Worm (Caenorhabditis elegans) whole organism, L4 larva: ENCODE results near the gene C50D2.1.
A peak's percentile ranks its signal among the peaks of the same experiment; 100 is the strongest.

Source experiments
- T20F7.1 ChIP-seq: fragments of 200-800 bp; sonication (Bioruptor generic); optimal IDR thresholded peaks from 2 replicates; lab custom pipeline; 2018; ENCODE audit warnings: mild to moderate bottlenecking, missing genetic modification characterization, missing compliant biosample characterization
- T26A8.4 ChIP-seq: fragments of 200-800 bp; sonication (Bioruptor generic); IDR thresholded peaks from 2 replicates; pipeline ENCODE4 v1.3.6; 2022; ENCODE audit warnings: missing genetic modification characterization, missing compliant biosample characterization
- Y5F2A.4 ChIP-seq: fragments of 200-800 bp; sonication (Bioruptor generic); optimal IDR thresholded peaks from 2 replicates; lab custom pipeline; 2018; ENCODE audit warnings: mild to moderate bottlenecking, missing genetic modification characterization, missing compliant biosample characterization
- aha-1 ChIP-seq: fragments of 150-350 bp; peaks from one replicate; lab custom pipeline; 2014; ENCODE audit warnings: missing biosample characterization, missing genetic modification characterization
- ceh-28 ChIP-seq: fragments of 150-350 bp; optimal IDR thresholded peaks from 2 replicates; lab custom pipeline; 2014; ENCODE audit warnings: missing biosample characterization, missing genetic modification reagents, missing genetic modification characterization
- ceh-32 ChIP-seq: sonication (generic microtip); optimal IDR thresholded peaks from 2 replicates; lab custom pipeline; 2016; ENCODE audit warnings: mild to moderate bottlenecking, missing genetic modification characterization, missing compliant biosample characterization; ENCODE audit not compliant: poor library complexity
- ces-1 ChIP-seq: fragments of 150-350 bp; sonication (generic microtip); optimal IDR thresholded peaks from 4 replicates; lab custom pipeline; 2014; ENCODE audit warnings: missing biosample characterization, missing genetic modification reagents, missing genetic modification characterization
- ctbp-1 ChIP-seq: fragments of 200-800 bp; sonication (Bioruptor generic); IDR thresholded peaks from 2 replicates; pipeline ENCODE4 v1.3.6; 2022; ENCODE audit warnings: missing genetic modification reagents, missing genetic modification characterization, missing compliant biosample characterization
- daf-12 ChIP-seq: fragments of 150-350 bp; optimal IDR thresholded peaks from 2 replicates; lab custom pipeline; 2014; ENCODE audit warnings: missing biosample characterization, missing genetic modification reagents, missing genetic modification characterization
- daf-16 ChIP-seq, 3 experiments: sonication (generic microtip); optimal IDR thresholded peaks; 2 replicates each; lab custom pipeline; 2016 to 2017; ENCODE audit warnings: missing genetic modification characterization in 3 of 3, missing genetic modification reagents in 3 of 3, mild to moderate bottlenecking in 2 of 3, missing compliant biosample characterization in 2 of 3, missing biosample characterization in 1 of 3, moderate library complexity in 1 of 3
- dmd-6 ChIP-seq: fragments of 200-800 bp; sonication (Bioruptor generic); IDR thresholded peaks from 2 replicates; pipeline ENCODE4 v1.3.6; 2022; ENCODE audit warnings: missing genetic modification reagents, missing genetic modification characterization, missing compliant biosample characterization
- dmd-9 ChIP-seq: fragments of 200-800 bp; sonication (Bioruptor generic); IDR thresholded peaks from 2 replicates; pipeline ENCODE4 v1.3.6; 2022; ENCODE audit warnings: missing genetic modification reagents, missing genetic modification characterization, missing compliant biosample characterization
- dpl-1 ChIP-seq: fragments of 150-350 bp; optimal IDR thresholded peaks from 2 replicates; lab custom pipeline; 2014; ENCODE audit warnings: missing biosample characterization, missing genetic modification reagents, missing genetic modification characterization
- duxl-1 ChIP-seq: sonication (generic microtip); optimal IDR thresholded peaks from 2 replicates; lab custom pipeline; 2016; ENCODE audit warnings: mild to moderate bottlenecking, missing genetic modification characterization, moderate library complexity, missing compliant biosample characterization; ENCODE audit not compliant: poor library complexity
- dve-1 ChIP-seq: sonication (generic microtip); optimal IDR thresholded peaks from 2 replicates; lab custom pipeline; 2017; ENCODE audit warnings: antibody characterized with exemption, mild to moderate bottlenecking, missing genetic modification characterization, missing compliant biosample characterization; ENCODE audit not compliant: insufficient read depth
- egl-43 ChIP-seq: fragments of 200-800 bp; sonication (Bioruptor generic); IDR thresholded peaks from 2 replicates; pipeline ENCODE4 v1.3.6; 2022; ENCODE audit warnings: missing genetic modification reagents, missing genetic modification characterization, missing compliant biosample characterization
- fos-1 ChIP-seq: fragments of 150-350 bp; optimal IDR thresholded peaks from 2 replicates; lab custom pipeline; 2014; ENCODE audit warnings: missing biosample characterization, missing genetic modification characterization
- hif-1 ChIP-seq, 2 experiments: sonication (generic microtip); optimal IDR thresholded peaks; 2 replicates each; lab custom pipeline; 2016 to 2017; ENCODE audit warnings: missing compliant biosample characterization in 2 of 2, missing genetic modification characterization in 2 of 2, missing genetic modification reagents in 2 of 2, missing genotype in 2 of 2, mild to moderate bottlenecking in 1 of 2
- hlh-11 ChIP-seq: fragments of 200-800 bp; sonication (Bioruptor generic); optimal IDR thresholded peaks from 2 replicates; lab custom pipeline; 2018; ENCODE audit warnings: mild to moderate bottlenecking, missing genetic modification characterization, missing compliant biosample characterization
- hlh-30 ChIP-seq: sonication (generic microtip); optimal IDR thresholded peaks from 2 replicates; lab custom pipeline; 2017; ENCODE audit warnings: antibody characterized with exemption, mild to moderate bottlenecking, missing genetic modification characterization, missing compliant biosample characterization; ENCODE audit not compliant: insufficient read depth
- hmg-1.1 ChIP-seq: fragments of 200-800 bp; sonication (Bioruptor generic); IDR thresholded peaks from 2 replicates; pipeline ENCODE4 v1.3.6; 2022; ENCODE audit warnings: missing genetic modification reagents, missing genetic modification characterization, missing compliant biosample characterization
- jun-1 ChIP-seq: fragments of 150-350 bp; optimal IDR thresholded peaks from 2 replicates; lab custom pipeline; 2014; ENCODE audit warnings: missing biosample characterization, missing genetic modification reagents, missing genetic modification characterization
- lin-15B ChIP-seq: fragments of 150-350 bp; sonication (generic microtip); optimal IDR thresholded peaks from 3 replicates; lab custom pipeline; 2014; ENCODE audit warnings: missing biosample characterization, missing genetic modification characterization
- lin-38 ChIP-seq: fragments of 200-800 bp; sonication (Bioruptor generic); IDR thresholded peaks from 2 replicates; pipeline ENCODE4 v1.3.6; 2022; ENCODE audit warnings: missing genetic modification reagents, missing genetic modification characterization, missing compliant biosample characterization
- lin-39 ChIP-seq: fragments of 150-350 bp; optimal IDR thresholded peaks from 2 replicates; lab custom pipeline; 2014; ENCODE audit warnings: missing biosample characterization, missing genetic modification reagents, missing genetic modification characterization
- lsy-2 ChIP-seq, 2 experiments: fragments of 150-350 bp in 1 of 2; sonication (generic microtip) in 1 of 2; optimal IDR thresholded peaks; 2 replicates each; lab custom pipeline; 2014 to 2017; ENCODE audit warnings: missing biosample characterization in 2 of 2, missing genetic modification characterization in 2 of 2
- madf-5 ChIP-seq, 2 experiments: fragments of 200-800 bp; sonication (Bioruptor generic); IDR thresholded peaks; 2 replicates each; pipeline ENCODE4 v1.3.6; 2022; ENCODE audit warnings: missing compliant biosample characterization in 2 of 2, missing genetic modification characterization in 2 of 2
- mdl-1 ChIP-seq, 2 experiments: fragments of 150-350 bp in 1 of 2; sonication (generic microtip) in 1 of 2; optimal IDR thresholded peaks; 2 replicates each; lab custom pipeline; 2014 to 2017; ENCODE audit warnings: missing biosample characterization in 2 of 2, missing genetic modification characterization in 2 of 2
- mdt-29 ChIP-seq: fragments of 200-800 bp; sonication (Bioruptor generic); IDR thresholded peaks from 2 replicates; pipeline ENCODE4 v1.3.6; 2022; ENCODE audit warnings: missing genetic modification reagents, missing genetic modification characterization, missing compliant biosample characterization
- mep-1 ChIP-seq: fragments of 150-350 bp; sonication (generic microtip); optimal IDR thresholded peaks from 3 replicates; lab custom pipeline; 2014; ENCODE audit warnings: missing biosample characterization, missing genetic modification characterization
- mes-2 ChIP-seq: sonication (generic microtip); optimal IDR thresholded peaks from 2 replicates; lab custom pipeline; 2016; ENCODE audit warnings: missing genotype, mild to moderate bottlenecking, missing genetic modification characterization, missing compliant biosample characterization; ENCODE audit not compliant: poor library complexity, severe bottlenecking
- mxl-2 ChIP-seq: fragments of 200-800 bp; sonication (Bioruptor generic); conservative IDR thresholded peaks from 2 replicates; pipeline ENCODE4 v1.3.6; 2022; ENCODE audit warnings: missing genetic modification reagents, missing genetic modification characterization, missing compliant biosample characterization
- nhr-102 ChIP-seq: sonication (generic microtip); optimal IDR thresholded peaks from 2 replicates; lab custom pipeline; 2016; ENCODE audit warnings: mild to moderate bottlenecking, missing genetic modification characterization, moderate library complexity, missing compliant biosample characterization
- nhr-28 ChIP-seq: fragments of 150-350 bp; optimal IDR thresholded peaks from 2 replicates; lab custom pipeline; 2014; ENCODE audit warnings: missing biosample characterization, missing genetic modification characterization
- nhr-76 ChIP-seq: fragments of 150-350 bp; optimal IDR thresholded peaks from 2 replicates; lab custom pipeline; 2014; ENCODE audit warnings: missing biosample characterization, missing genetic modification characterization
- nhr-77 ChIP-seq: fragments of 150-350 bp; optimal IDR thresholded peaks from 2 replicates; lab custom pipeline; 2014; ENCODE audit warnings: missing biosample characterization, missing genetic modification characterization
- pha-4 ChIP-seq, 2 experiments: fragments of 150-350 bp in 1 of 2; fragments of 200-800 bp in 1 of 2; sonication (Bioruptor generic) in 1 of 2; IDR thresholded peaks in 1 of 2; optimal IDR thresholded peaks in 1 of 2; 2 replicates each; pipeline versions ENCODE4 v1.3.6 to Lab custom; 2014 to 2022; ENCODE audit warnings: missing genetic modification characterization in 2 of 2, missing genetic modification reagents in 2 of 2, missing biosample characterization in 1 of 2, missing compliant biosample characterization in 1 of 2
- php-3 ChIP-seq: fragments of 200-800 bp; sonication (Bioruptor generic); IDR thresholded peaks from 2 replicates; pipeline ENCODE4 v1.3.6; 2022; ENCODE audit warnings: missing genetic modification reagents, missing genetic modification characterization, missing compliant biosample characterization
- pqm-1 ChIP-seq: sonication (generic microtip); optimal IDR thresholded peaks from 2 replicates; lab custom pipeline; 2017; ENCODE audit warnings: missing biosample characterization, missing genetic modification characterization
- tra-1 ChIP-seq: fragments of 200-800 bp; sonication (Bioruptor generic); IDR thresholded peaks from 2 replicates; pipeline ENCODE4 v1.3.6; 2022; ENCODE audit warnings: missing genetic modification reagents, missing genetic modification characterization, missing compliant biosample characterization
- unc-62 ChIP-seq, 3 experiments: fragments of 150-350 bp in 1 of 3; sonication (generic microtip); optimal IDR thresholded peaks in 2 of 3; peaks in 1 of 3; 1 replicate in 1 of 3; 2 replicates in 2 of 3; lab custom pipeline; 2014 to 2017; ENCODE audit warnings: missing biosample characterization in 3 of 3, missing genetic modification characterization in 3 of 3, missing genetic modification reagents in 3 of 3, missing genotype in 1 of 3
- zag-1 ChIP-seq: fragments of 150-350 bp; optimal IDR thresholded peaks from 2 replicates; lab custom pipeline; 2014; ENCODE audit warnings: missing biosample characterization, missing genetic modification characterization
- zfp-2 ChIP-seq: sonication (generic microtip); optimal IDR thresholded peaks from 2 replicates; lab custom pipeline; 2016; ENCODE audit warnings: mild to moderate bottlenecking, missing genetic modification characterization, missing compliant biosample characterization

C50D2.1 gene

ce11 chrII:158004-158731 lies 46.8 kb downstream of the C50D2.1 start:
- no peak for TF ChIP-seq nhr-102 (tag; lab: Kevin White, UChicago)
- TF ChIP-seq unc-62 (GFP tag; optimal IDR thresholded peaks at IDR 0.05 in 1 of 2; lab: Kevin White, UChicago): peak in 1 of 2 experiments; percentile 95
- no peak for TF ChIP-seq unc-62 (tag; optimal IDR thresholded peaks at IDR 0.05; lab: Kevin White, UChicago)
- 0 out of 2 replicates have a peak, but pooled peaks have one; percentile 7 for TF ChIP-seq tra-1
- TF ChIP-seq duxl-1 (tag; lab: Kevin White, UChicago): no peak
- TF ChIP-seq nhr-76 (tag; lab: Kevin White, UChicago): no peak
- TF ChIP-seq hlh-11 (tag; lab: Kevin White, UChicago): peak; percentile 2
- TF ChIP-seq mxl-2 (GFP tag; lab: Robert Waterston, UW): 0 out of 2 replicates have a peak, but pooled peaks have one; percentile 22
- TF ChIP-seq mdl-1 (tag; optimal IDR thresholded peaks at IDR 0.05; lab: Kevin White, UChicago): no peak
- peak; percentile 57 for TF ChIP-seq aha-1
- TF ChIP-seq hmg-1.1 (GFP tag; lab: Robert Waterston, UW): no peak
- no peak for TF ChIP-seq dpl-1 (GFP tag; lab: Kevin White, UChicago)
- no peak for TF ChIP-seq pqm-1 (tag; lab: Kevin White, UChicago)
- TF ChIP-seq madf-5 (GFP tag; IDR thresholded peaks at IDR 0.05; lab: Robert Waterston, UW): no peak
- TF ChIP-seq mes-2 (tag; lab: Kevin White, UChicago): peak; percentile 29
- no peak for TF ChIP-seq daf-16 (GFP tag; optimal IDR thresholded peaks at IDR 0.05; lab: Kevin White, UChicago)
- peak; percentile 4 for TF ChIP-seq daf-16 (tag; optimal IDR thresholded peaks at IDR 0.05; lab: Kevin White, UChicago)

DNA sequence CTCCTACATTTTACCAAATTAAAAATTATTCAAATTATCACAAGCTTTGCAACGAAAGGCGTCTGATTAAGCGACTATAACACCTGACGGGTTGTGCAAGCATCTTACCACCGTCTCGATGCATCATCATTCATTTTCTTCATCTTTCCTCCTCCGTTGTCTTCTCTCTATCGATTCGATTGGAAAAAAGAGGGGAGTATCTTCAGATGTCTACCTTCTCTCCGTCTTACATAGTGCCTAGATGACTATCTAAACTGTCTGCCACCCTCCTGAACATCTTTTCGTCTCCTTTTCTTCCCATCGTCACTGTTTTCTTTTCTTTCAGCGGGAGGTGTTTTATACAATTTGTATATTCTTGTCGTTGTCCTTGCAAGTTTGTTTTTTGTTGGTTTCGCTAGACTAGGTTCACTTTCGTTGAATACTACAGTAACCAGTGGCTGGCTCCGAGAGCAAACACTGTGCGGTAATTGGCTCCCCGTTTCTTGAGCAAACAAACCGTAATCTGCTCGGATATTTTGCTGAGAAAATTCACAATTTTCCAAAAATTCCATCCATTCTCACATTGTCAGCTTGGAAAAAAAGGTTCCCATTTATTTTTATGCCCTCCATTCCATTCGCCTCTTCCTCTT lies 48.0 kb downstream of the C50D2.1 start:
- no peak for TF ChIP-seq zfp-2 (tag; lab: Kevin White, UChicago)
- no peak for TF ChIP-seq egl-43 (GFP tag; lab: Robert Waterston, UW)
- TF ChIP-seq mdt-29 (GFP tag; lab: Robert Waterston, UW): no peak
- TF ChIP-seq tra-1: no peak
- TF ChIP-seq aha-1: peak; percentile 48
- peak; percentile 26 for TF ChIP-seq ceh-28
- TF ChIP-seq pha-4 (GFP tag; IDR thresholded peaks at IDR 0.05; lab: Robert Waterston, UW): 0 out of 2 replicates have a peak, but pooled peaks have one; percentile 20
- peak; percentile 29 for TF ChIP-seq pha-4 (tag; optimal IDR thresholded peaks at IDR 0.05; lab: Kevin White, UChicago)
- TF ChIP-seq hlh-11 (tag; lab: Kevin White, UChicago): peak; percentile 64
- TF ChIP-seq daf-12 (tag; lab: Kevin White, UChicago): no peak
- TF ChIP-seq mep-1 (tag; lab: Kevin White, UChicago): peak; percentile 46
- no peak for TF ChIP-seq hif-1 (tag; optimal IDR thresholded peaks at IDR 0.05; lab: Kevin White, UChicago)
- peak; percentile 29 for TF ChIP-seq nhr-77 (tag; lab: Kevin White, UChicago)
- no peak for TF ChIP-seq fos-1
- no peak for TF ChIP-seq daf-16 (GFP tag; optimal IDR thresholded peaks at IDR 0.05; lab: Kevin White, UChicago)
- peak; percentile 52 for TF ChIP-seq daf-16 (tag; optimal IDR thresholded peaks at IDR 0.05; lab: Kevin White, UChicago)
- TF ChIP-seq lsy-2 (tag; optimal IDR thresholded peaks at IDR 0.05; lab: Kevin White, UChicago): peak in 1 of 2 experiments; percentile 55
- TF ChIP-seq T26A8.4: no peak
- peak; percentile 43 for TF ChIP-seq lin-38 (GFP tag; lab: Robert Waterston, UW)
- TF ChIP-seq mdl-1 (tag; optimal IDR thresholded peaks at IDR 0.05; lab: Kevin White, UChicago): no peak
- TF ChIP-seq ces-1 (GFP tag; lab: Kevin White, UChicago): no peak
- no peak for TF ChIP-seq ctbp-1
- peak; percentile 76 for TF ChIP-seq hlh-30 (tag; lab: Kevin White, UChicago)
- TF ChIP-seq nhr-28: peak; percentile 56
- TF ChIP-seq dmd-9 (GFP tag; lab: Robert Waterston, UW): no peak
- TF ChIP-seq lin-15B: no peak
- TF ChIP-seq dve-1 (tag; lab: Kevin White, UChicago): peak; percentile 58
- TF ChIP-seq zag-1: no peak
- no peak for TF ChIP-seq T20F7.1 (GFP tag; lab: Kevin White, UChicago)
- TF ChIP-seq jun-1: no peak
- TF ChIP-seq dmd-6 (GFP tag; lab: Robert Waterston, UW): peak; percentile 26; the same call in 1 of the 2 replicates
- TF ChIP-seq ceh-32 (tag; lab: Kevin White, UChicago): no peak
- TF ChIP-seq unc-62 (GFP tag; optimal IDR thresholded peaks at IDR 0.05 in 1 of 2; lab: Kevin White, UChicago): no peak
- TF ChIP-seq unc-62 (tag; optimal IDR thresholded peaks at IDR 0.05; lab: Kevin White, UChicago): no peak
- no peak for TF ChIP-seq lin-39 (tag; lab: Kevin White, UChicago)
- TF ChIP-seq php-3 (GFP tag; lab: Robert Waterston, UW): no peak
- TF ChIP-seq Y5F2A.4 (GFP tag; lab: Kevin White, UChicago): no peak
